Fruit fly (Drosophila melanogaster) whole organism, embryonic: ENCODE measurements around the gene eIF3i.

Experiments used
- Atf-2 ChIP-seq: fragments of 200-800 bp; sonication (Bioruptor generic); optimal IDR thresholded peaks from 2 replicates; lab custom pipeline; 2016; ENCODE audit warnings: missing biosample characterization, missing genetic modification characterization
- B-H1 ChIP-seq: fragments of 200-800 bp; sonication (Bioruptor generic); IDR thresholded peaks from 3 replicates; pipeline ENCODE4 v1.3.6; 2022; ENCODE audit warnings: missing biosample characterization, missing genetic modification characterization
- CG10147 ChIP-seq: fragments of 200-800 bp; sonication (Bioruptor generic); optimal IDR thresholded peaks from 2 replicates; lab custom pipeline; 2019; ENCODE audit warnings: missing biosample characterization, mild to moderate bottlenecking, missing genetic modification characterization, moderate library complexity
- CG11504 ChIP-seq: fragments of 200-800 bp; sonication (Bioruptor generic); optimal IDR thresholded peaks from 3 replicates; lab custom pipeline; 2019; ENCODE audit warnings: missing biosample characterization, mild to moderate bottlenecking, missing genetic modification characterization, moderate library complexity
- CG12769 ChIP-seq: fragments of 200-800 bp; sonication (Bioruptor generic); optimal IDR thresholded peaks from 2 replicates; lab custom pipeline; 2019; ENCODE audit warnings: missing biosample characterization, mild to moderate bottlenecking, missing genetic modification characterization, moderate library complexity
- CG15269 ChIP-seq: fragments of 200-800 bp; sonication (Bioruptor generic); optimal IDR thresholded peaks from 2 replicates; lab custom pipeline; 2018; ENCODE audit warnings: missing biosample characterization, mild to moderate bottlenecking, missing genetic modification characterization, moderate library complexity
- CG15601 ChIP-seq: fragments of 200-800 bp; sonication (Bioruptor generic); optimal IDR thresholded peaks from 3 replicates; lab custom pipeline; 2019; ENCODE audit warnings: missing biosample characterization, mild to moderate bottlenecking, missing genetic modification characterization, moderate library complexity
- CG17328 ChIP-seq: fragments of 200-800 bp; sonication (Bioruptor generic); IDR thresholded peaks from 2 replicates; pipeline ENCODE4 v1.3.6; 2022; ENCODE audit warnings: missing biosample characterization, missing genetic modification characterization
- CG18011 ChIP-seq: fragments of 200-800 bp; sonication (Bioruptor generic); optimal IDR thresholded peaks from 2 replicates; lab custom pipeline; 2017; ENCODE audit warnings: missing biosample characterization, missing genetic modification characterization, mild to moderate bottlenecking, moderate library complexity, missing genotype
- CG2129 ChIP-seq: fragments of 200-800 bp; sonication (Bioruptor generic); IDR thresholded peaks from 2 replicates; pipeline ENCODE4 v1.3.6; 2022; ENCODE audit warnings: missing biosample characterization, missing genetic modification characterization; ENCODE audit not compliant: partially characterized antibody
- CG3065 ChIP-seq: fragments of 200-800 bp; sonication (Bioruptor generic); optimal IDR thresholded peaks from 2 replicates; lab custom pipeline; 2016; ENCODE audit warnings: missing biosample characterization, missing genetic modification characterization
- CG32532 ChIP-seq: fragments of 200-800 bp; sonication (Bioruptor generic); IDR thresholded peaks from 2 replicates; pipeline ENCODE4 v1.3.6; 2022; ENCODE audit warnings: missing biosample characterization, missing genetic modification characterization
- CG3995 ChIP-seq: fragments of 200-800 bp; sonication (Bioruptor generic); optimal IDR thresholded peaks from 3 replicates; lab custom pipeline; 2016; ENCODE audit warnings: missing biosample characterization, missing genetic modification characterization
- CG42726 ChIP-seq: fragments of 200-800 bp; sonication (Bioruptor generic); IDR thresholded peaks from 2 replicates; pipeline ENCODE4 v1.3.6; 2022; ENCODE audit warnings: missing biosample characterization, missing genetic modification characterization; ENCODE audit not compliant: partially characterized antibody
- CG5180 ChIP-seq: fragments of 200-800 bp; sonication (Bioruptor generic); optimal IDR thresholded peaks from 3 replicates; lab custom pipeline; 2017; ENCODE audit warnings: missing biosample characterization, missing genetic modification characterization, mild to moderate bottlenecking, moderate library complexity, missing genetic modification reagents
- CG6272 ChIP-seq: fragments of 200-800 bp; sonication (Bioruptor generic); IDR thresholded peaks from 2 replicates; pipeline ENCODE4 v1.3.6; 2022; ENCODE audit warnings: missing biosample characterization, missing genetic modification characterization
- CG6689 ChIP-seq: fragments of 200-800 bp; sonication (Bioruptor generic); IDR thresholded peaks from 2 replicates; pipeline ENCODE4 v1.3.6; 2022; ENCODE audit warnings: missing biosample characterization, missing genetic modification characterization
- CG9215 ChIP-seq: fragments of 200-800 bp; sonication (Bioruptor generic); IDR thresholded peaks from 2 replicates; pipeline ENCODE4 v1.3.6; 2022; ENCODE audit warnings: missing biosample characterization, missing genetic modification characterization
- Dll ChIP-seq: fragments of 200-800 bp; sonication (Bioruptor generic); IDR thresholded peaks from 4 replicates; pipeline ENCODE4 v1.3.6; 2022; ENCODE audit warnings: missing biosample characterization, missing genetic modification characterization; ENCODE audit not compliant: partially characterized antibody
- E2f2 ChIP-seq: fragments of 200-800 bp; sonication (Bioruptor generic); IDR thresholded peaks from 2 replicates; pipeline ENCODE4 v1.3.6; 2022; ENCODE audit warnings: missing biosample characterization, missing genetic modification characterization
- Hand ChIP-seq: fragments of 200-800 bp; sonication (Bioruptor generic); optimal IDR thresholded peaks from 2 replicates; lab custom pipeline; 2017; ENCODE audit warnings: mild to moderate bottlenecking, missing biosample characterization, missing genetic modification reagents, missing genetic modification characterization
- HmgZ ChIP-seq: fragments of 200-800 bp; sonication (Bioruptor generic); optimal IDR thresholded peaks from 2 replicates; lab custom pipeline; 2018; ENCODE audit warnings: missing biosample characterization, mild to moderate bottlenecking, missing genetic modification characterization
- Lhr ChIP-seq: fragments of 200-800 bp; sonication (Bioruptor generic); optimal IDR thresholded peaks from 3 replicates; lab custom pipeline; 2017; ENCODE audit warnings: mild to moderate bottlenecking, missing biosample characterization, missing genetic modification reagents, missing genetic modification characterization
- Meics ChIP-seq: fragments of 200-800 bp; sonication (Bioruptor generic); optimal IDR thresholded peaks from 2 replicates; lab custom pipeline; 2017; ENCODE audit warnings: missing biosample characterization, mild to moderate bottlenecking, missing genetic modification characterization
- NFAT ChIP-seq: fragments of 200-800 bp; sonication (Bioruptor generic); IDR thresholded peaks from 2 replicates; pipeline ENCODE4 v1.3.6; 2022; ENCODE audit warnings: missing biosample characterization, missing genetic modification characterization
- Poxn ChIP-seq: fragments of 200-800 bp; sonication (Bioruptor generic); IDR thresholded peaks from 2 replicates; pipeline ENCODE4 v1.3.6; 2022; ENCODE audit warnings: missing biosample characterization, missing genetic modification characterization
- Rx ChIP-seq: fragments of 200-800 bp; sonication (Bioruptor generic); IDR thresholded peaks from 2 replicates; pipeline ENCODE4 v1.3.6; 2022; ENCODE audit warnings: missing biosample characterization, missing genetic modification characterization
- YL-1 ChIP-seq: fragments of 200-800 bp; sonication (Bioruptor generic); optimal IDR thresholded peaks from 3 replicates; lab custom pipeline; 2017; ENCODE audit warnings: missing biosample characterization, mild to moderate bottlenecking, missing genetic modification characterization
- bab2 ChIP-seq: fragments of 200-800 bp; sonication (Bioruptor generic); optimal IDR thresholded peaks from 2 replicates; lab custom pipeline; 2016; ENCODE audit warnings: missing biosample characterization, missing genetic modification characterization
- bbx ChIP-seq: fragments of 200-800 bp; sonication (Bioruptor generic); IDR thresholded peaks from 2 replicates; pipeline ENCODE4 v1.3.6; 2022; ENCODE audit warnings: missing biosample characterization, missing genetic modification characterization; ENCODE audit not compliant: partially characterized antibody
- chm ChIP-seq: fragments of 200-800 bp; sonication (Bioruptor generic); IDR thresholded peaks from 2 replicates; pipeline ENCODE4 v1.3.6; 2022; ENCODE audit warnings: missing biosample characterization, missing genetic modification characterization
- ci ChIP-seq: fragments of 200-800 bp; sonication (Bioruptor generic); IDR thresholded peaks from 3 replicates; pipeline ENCODE4 v1.3.6; 2022; ENCODE audit warnings: missing biosample characterization, missing genetic modification characterization
- eve ChIP-seq, 2 experiments: fragments of >200 bp; optimal IDR thresholded peaks; 2 replicates each; lab custom pipeline; 2017; ENCODE audit warnings: missing biosample characterization in 2 of 2, missing genetic modification characterization in 2 of 2
- mld ChIP-seq: fragments of 200-800 bp; sonication (Bioruptor generic); IDR thresholded peaks from 3 replicates; pipeline ENCODE4 v1.3.6; 2022; ENCODE audit warnings: missing biosample characterization, missing genetic modification characterization; ENCODE audit not compliant: partially characterized antibody
- nerfin-1 ChIP-seq: fragments of 200-800 bp; sonication (Bioruptor generic); optimal IDR thresholded peaks from 3 replicates; lab custom pipeline; 2019; ENCODE audit warnings: missing biosample characterization, mild to moderate bottlenecking, missing genetic modification characterization, moderate library complexity
- pfk ChIP-seq: fragments of 200-800 bp; sonication (Bioruptor generic); optimal IDR thresholded peaks from 2 replicates; lab custom pipeline; 2018; ENCODE audit warnings: missing biosample characterization, mild to moderate bottlenecking, missing genetic modification characterization, moderate library complexity
- phol ChIP-seq: fragments of 200-800 bp; sonication (Bioruptor generic); optimal IDR thresholded peaks from 3 replicates; lab custom pipeline; 2018; ENCODE audit warnings: missing biosample characterization, mild to moderate bottlenecking, missing genetic modification characterization, moderate library complexity
- pnt ChIP-seq: fragments of 200-800 bp; sonication (Bioruptor generic); optimal IDR thresholded peaks from 3 replicates; lab custom pipeline; 2016; ENCODE audit warnings: missing biosample characterization, missing genetic modification characterization
- ranshi ChIP-seq: fragments of 200-800 bp; sonication (Bioruptor generic); IDR thresholded peaks from 2 replicates; pipeline ENCODE4 v1.3.6; 2022; ENCODE audit warnings: missing biosample characterization, missing genetic modification characterization
- sens ChIP-seq: fragments of 200-800 bp; sonication (Bioruptor generic); peaks from one replicate; lab custom pipeline; 2016; ENCODE audit warnings: missing biosample characterization, missing genetic modification characterization
- slbo ChIP-seq: fragments of 200-800 bp; sonication (Bioruptor generic); IDR thresholded peaks from 2 replicates; pipeline ENCODE4 v1.3.6; 2022; ENCODE audit warnings: missing biosample characterization, missing genetic modification characterization
- sob ChIP-seq: fragments of 200-800 bp; sonication (Bioruptor generic); IDR thresholded peaks from 2 replicates; pipeline ENCODE4 v1.3.6; 2022; ENCODE audit warnings: missing biosample characterization, missing genetic modification characterization
- sqz ChIP-seq: fragments of 200-800 bp; sonication (Bioruptor generic); optimal IDR thresholded peaks from 3 replicates; lab custom pipeline; 2018; ENCODE audit warnings: missing biosample characterization, mild to moderate bottlenecking, missing genetic modification characterization
- stc ChIP-seq: fragments of 200-800 bp; sonication (Bioruptor generic); IDR thresholded peaks from 2 replicates; pipeline ENCODE4 v1.3.6; 2022; ENCODE audit warnings: missing biosample characterization, missing genetic modification characterization
- stwl ChIP-seq: fragments of 200-800 bp; sonication (Bioruptor generic); optimal IDR thresholded peaks from 3 replicates; lab custom pipeline; 2018; ENCODE audit warnings: missing biosample characterization, mild to moderate bottlenecking, missing genetic modification characterization, moderate library complexity
- tap ChIP-seq: fragments of 200-800 bp; optimal IDR thresholded peaks from 3 replicates; lab custom pipeline; 2019; ENCODE audit warnings: missing biosample characterization, mild to moderate bottlenecking, missing genetic modification characterization, moderate library complexity
- tgo ChIP-seq: fragments of 200-800 bp; sonication (Bioruptor generic); IDR thresholded peaks from 3 replicates; pipeline ENCODE4 v1.3.6; 2022; ENCODE audit warnings: missing biosample characterization, missing genetic modification characterization
- tna ChIP-seq: fragments of 200-800 bp; sonication (Bioruptor generic); IDR thresholded peaks from 2 replicates; pipeline ENCODE4 v1.3.6; 2022; ENCODE audit warnings: missing biosample characterization, missing genetic modification characterization; ENCODE audit not compliant: partially characterized antibody
- unc-4 ChIP-seq: fragments of 200-800 bp; sonication (Bioruptor generic); IDR thresholded peaks from 2 replicates; pipeline ENCODE4 v1.3.6; 2022; ENCODE audit warnings: missing biosample characterization, missing genetic modification characterization; ENCODE audit not compliant: partially characterized antibody
- zfh1 ChIP-seq: fragments of 200-800 bp; sonication (Bioruptor generic); IDR thresholded peaks from 3 replicates; pipeline ENCODE4 v1.3.6; 2022; ENCODE audit warnings: missing biosample characterization, missing genetic modification characterization

Gene eIF3i

dm6 chr2L:4976988-4977551 is 9.5 kb upstream of the eIF3i start, which contains the start of the genes Gmd and CG3792 (continued):
- TF ChIP-seq HmgZ (peak; percentile 96), CG9215 (peak; percentile 96), Meics (peak; percentile 96), stc (GFP tag; lab: Robert Waterston, UW) (peak; percentile 95), B-H1 (GFP tag; lab: Robert Waterston, UW) (peak; percentile 95), NFAT (GFP tag; lab: Robert Waterston, UW) (peak; percentile 94), CG3065 (peak; percentile 79), CG42726 (GFP tag; lab: Robert Waterston, UW) (peak; percentile 76), Hand (GFP tag; lab: Kevin White, UChicago) (peak; percentile 68), Rx (GFP tag; lab: Robert Waterston, UW) (peak; percentile 92), CG6272 (GFP tag; lab: Robert Waterston, UW) (peak; percentile 96), CG32532 (GFP tag; lab: Robert Waterston, UW) (peak; percentile 97), Lhr (GFP tag; lab: Kevin White, UChicago) (peak; percentile 81), CG10147 (GFP tag; lab: Kevin White, UChicago) (peak; percentile 94), zfh1 (GFP tag; lab: Robert Waterston, UW) (peak; percentile 96), CG3995 (GFP tag; lab: Kevin White, UChicago) (peak; percentile 85), bbx (GFP tag; lab: Robert Waterston, UW) (peak; percentile 81), CG17328 (peak; percentile 97), CG2129 (GFP tag; lab: Robert Waterston, UW) (peak; percentile 56), phol (tag; lab: Kevin White, UChicago) (peak; percentile 96), mld (GFP tag; lab: Robert Waterston, UW) (peak; percentile 61; the same call in 1 of the 3 replicates), tgo (GFP tag; lab: Robert Waterston, UW) (peak; percentile 97), eve (GFP tag; optimal IDR thresholded peaks at IDR 0.05; lab: Kevin White, UChicago) (peak in 1 of 2 experiments; percentile 67), slbo (GFP tag; lab: Robert Waterston, UW) (peak; percentile 98), sqz (GFP tag; lab: Kevin White, UChicago) (peak; percentile 91), CG18011 (GFP tag; lab: Kevin White, UChicago) (peak; percentile 84), pnt (GFP tag; lab: Kevin White, UChicago) (peak; percentile 93), chm (GFP tag; lab: Robert Waterston, UW) (peak; percentile 91), tna (GFP tag; lab: Robert Waterston, UW) (peak; percentile 67), sens (peak; percentile 100), CG15269 (tag; lab: Kevin White, UChicago) (no peak), CG11504 (tag; lab: Kevin White, UChicago) (peak; percentile 94), sob (GFP tag; lab: Robert Waterston, UW) (peak; percentile 97), ranshi (peak; percentile 97), YL-1 (GFP tag; lab: Kevin White, UChicago) (peak; percentile 82), ci (GFP tag; lab: Robert Waterston, UW) (peak; percentile 93), CG6689 (peak; percentile 97), bab2 (peak; percentile 91), CG15601 (tag; lab: Kevin White, UChicago) (peak; percentile 92), stwl (tag; lab: Kevin White, UChicago) (peak; percentile 96), Dll (GFP tag; lab: Robert Waterston, UW) (peak; percentile 90), CG12769 (tag; lab: Kevin White, UChicago) (no peak), CG5180 (GFP tag; lab: Kevin White, UChicago) (no peak), Poxn (GFP tag; lab: Robert Waterston, UW) (peak; percentile 86), tap (tag; lab: Kevin White, UChicago) (peak; percentile 88), Atf-2 (peak; percentile 96), nerfin-1 (peak; percentile 93), unc-4 (peak; percentile 82), E2f2 (GFP tag; lab: Robert Waterston, UW) (peak; percentile 81), pfk (GFP tag; lab: Kevin White, UChicago) (peak; percentile 56)
